Fruit fly (Drosophila melanogaster) whole organism, prepupa: ENCODE measurements around the gene CG14540.
A peak's percentile ranks its signal among the peaks of the same experiment; 100 is the strongest.

ENCODE experiments used
- Blimp-1 ChIP-seq: fragments of 200-800 bp; sonication (Bioruptor generic); optimal IDR thresholded peaks from 3 replicates; lab custom pipeline; 2017; ENCODE audit warnings: missing biosample characterization, missing genetic modification characterization, mild to moderate bottlenecking, moderate library complexity, missing genetic modification reagents
- CG10631 ChIP-seq: fragments of 200-800 bp; sonication (Bioruptor generic); optimal IDR thresholded peaks from 2 replicates; lab custom pipeline; 2016; ENCODE audit warnings: missing biosample characterization, missing genetic modification characterization
- CG10669 ChIP-seq: fragments of 200-800 bp; sonication (Bioruptor generic); optimal IDR thresholded peaks from 3 replicates; lab custom pipeline; 2018; ENCODE audit warnings: missing biosample characterization, mild to moderate bottlenecking, missing genetic modification characterization, moderate library complexity
- CG11294 ChIP-seq: fragments of 200-800 bp; sonication (Bioruptor generic); IDR thresholded peaks from 2 replicates; pipeline ENCODE4 v1.3.6; 2022; ENCODE audit warnings: missing biosample characterization, missing genetic modification characterization
- CG11762 ChIP-seq: fragments of 200-800 bp; sonication (Bioruptor generic); optimal IDR thresholded peaks from 3 replicates; lab custom pipeline; 2016; ENCODE audit warnings: missing biosample characterization, missing genetic modification characterization; ENCODE audit not compliant: insufficient read depth
- CG1621 ChIP-seq: fragments of 200-800 bp; sonication (Bioruptor generic); optimal IDR thresholded peaks from 3 replicates; lab custom pipeline; 2018; ENCODE audit warnings: missing biosample characterization, mild to moderate bottlenecking, missing genetic modification characterization
- CG16779 ChIP-seq: fragments of 200-800 bp; sonication (Bioruptor generic); optimal IDR thresholded peaks from 3 replicates; lab custom pipeline; 2017; ENCODE audit warnings: missing biosample characterization, mild to moderate bottlenecking, missing genetic modification characterization
- CG3032 ChIP-seq: fragments of 200-800 bp; optimal IDR thresholded peaks from 2 replicates; lab custom pipeline; 2019; ENCODE audit warnings: missing biosample characterization, mild to moderate bottlenecking, missing genetic modification characterization, moderate library complexity
- CG31627 ChIP-seq: fragments of 200-800 bp; sonication (Bioruptor generic); optimal IDR thresholded peaks from 3 replicates; lab custom pipeline; 2016; ENCODE audit warnings: missing biosample characterization, missing genetic modification characterization
- CG32006 ChIP-seq: fragments of 200-800 bp; sonication (Bioruptor generic); optimal IDR thresholded peaks from 3 replicates; lab custom pipeline; 2017; ENCODE audit warnings: missing biosample characterization, mild to moderate bottlenecking, missing genetic modification characterization
- CG3919 ChIP-seq: fragments of 200-800 bp; sonication (Bioruptor generic); optimal IDR thresholded peaks from 3 replicates; lab custom pipeline; 2016; ENCODE audit warnings: missing biosample characterization, missing genetic modification characterization
- CG4318 ChIP-seq: fragments of 200-800 bp; sonication (Bioruptor generic); optimal IDR thresholded peaks from 3 replicates; lab custom pipeline; 2017; ENCODE audit warnings: missing biosample characterization, mild to moderate bottlenecking, missing genetic modification characterization
- CG6854 ChIP-seq: fragments of 200-800 bp; sonication (Bioruptor generic); optimal IDR thresholded peaks from 2 replicates; lab custom pipeline; 2017; ENCODE audit warnings: missing biosample characterization, mild to moderate bottlenecking, missing genetic modification characterization
- CG7368 ChIP-seq: fragments of 200-800 bp; sonication (Bioruptor generic); optimal IDR thresholded peaks from 3 replicates; lab custom pipeline; 2016; ENCODE audit warnings: missing biosample characterization, missing genetic modification characterization
- CG8632 ChIP-seq: fragments of 200-800 bp; sonication (Bioruptor generic); optimal IDR thresholded peaks from 3 replicates; lab custom pipeline; 2016; ENCODE audit warnings: missing biosample characterization, missing genetic modification characterization
- CG9139 ChIP-seq: fragments of 200-800 bp; sonication (Bioruptor generic); optimal IDR thresholded peaks from 3 replicates; lab custom pipeline; 2017; ENCODE audit warnings: missing biosample characterization, mild to moderate bottlenecking, missing genetic modification characterization
- Eip75B ChIP-seq: fragments of 200-800 bp; sonication (Bioruptor generic); optimal IDR thresholded peaks from 3 replicates; lab custom pipeline; 2016; ENCODE audit warnings: missing biosample characterization, missing genetic modification characterization
- Eip78C ChIP-seq: fragments of 200-800 bp; sonication (Bioruptor generic); peaks from one replicate; lab custom pipeline; 2016; ENCODE audit warnings: missing biosample characterization, missing genetic modification characterization
- Eip93F ChIP-seq: fragments of 200-800 bp; sonication (Bioruptor generic); optimal IDR thresholded peaks from 2 replicates; lab custom pipeline; 2016; ENCODE audit warnings: missing biosample characterization, mild to moderate bottlenecking, missing genetic modification characterization
- Ets21C ChIP-seq: fragments of 200-800 bp; sonication (Bioruptor generic); optimal IDR thresholded peaks from 3 replicates; lab custom pipeline; 2016; ENCODE audit warnings: missing biosample characterization, missing genetic modification characterization
- Ets96B ChIP-seq: fragments of 200-800 bp; optimal IDR thresholded peaks from 2 replicates; lab custom pipeline; 2019; ENCODE audit warnings: missing biosample characterization, mild to moderate bottlenecking, missing genetic modification characterization, moderate library complexity
- Gug ChIP-seq: fragments of 200-800 bp; sonication (Bioruptor generic); IDR thresholded peaks from 2 replicates; pipeline ENCODE4 v1.3.6; 2022; ENCODE audit warnings: missing biosample characterization, missing genetic modification characterization
- Hr38 ChIP-seq: sonication (Bioruptor generic); optimal IDR thresholded peaks from 2 replicates; lab custom pipeline; 2016; ENCODE audit warnings: missing biosample characterization, missing genetic modification characterization
- Hr39 ChIP-seq: fragments of 200-800 bp; sonication (Bioruptor generic); optimal IDR thresholded peaks from 2 replicates; lab custom pipeline; 2016; ENCODE audit warnings: missing biosample characterization, missing genetic modification characterization
- Hr4 ChIP-seq: fragments of 200-800 bp; sonication (Bioruptor generic); optimal IDR thresholded peaks from 3 replicates; lab custom pipeline; 2016; ENCODE audit warnings: missing biosample characterization, missing genetic modification characterization
- Lpt ChIP-seq: fragments of 200-800 bp; sonication (Bioruptor generic); optimal IDR thresholded peaks from 3 replicates; lab custom pipeline; 2016; ENCODE audit warnings: missing biosample characterization, missing genetic modification characterization
- OdsH ChIP-seq: fragments of 200-800 bp; sonication (Bioruptor generic); optimal IDR thresholded peaks from 3 replicates; lab custom pipeline; 2016; ENCODE audit warnings: missing biosample characterization, missing genetic modification characterization
- Smox ChIP-seq: fragments of 200-800 bp; sonication (Bioruptor generic); optimal IDR thresholded peaks from 3 replicates; lab custom pipeline; 2016; ENCODE audit warnings: missing biosample characterization, missing genetic modification characterization
- Sox14 ChIP-seq: fragments of 200-800 bp; sonication (Bioruptor generic); optimal IDR thresholded peaks from 3 replicates; lab custom pipeline; 2016; ENCODE audit warnings: missing biosample characterization, missing genetic modification characterization
- Sox15 ChIP-seq: fragments of 200-800 bp; sonication (Bioruptor generic); optimal IDR thresholded peaks from 3 replicates; lab custom pipeline; 2016; ENCODE audit warnings: missing biosample characterization, missing genetic modification characterization
- achi ChIP-seq: fragments of 200-800 bp; sonication (Bioruptor generic); optimal IDR thresholded peaks from 3 replicates; lab custom pipeline; 2016; ENCODE audit warnings: missing biosample characterization, missing genetic modification characterization
- acj6 ChIP-seq: fragments of 200-800 bp; sonication (Bioruptor generic); optimal IDR thresholded peaks from 3 replicates; lab custom pipeline; 2016; ENCODE audit warnings: missing biosample characterization, missing genetic modification characterization
- cyc ChIP-seq: fragments of 200-800 bp; sonication (Bioruptor generic); optimal IDR thresholded peaks from 3 replicates; lab custom pipeline; 2016; ENCODE audit warnings: missing biosample characterization, missing genetic modification characterization
- dac ChIP-seq: fragments of 200-800 bp; sonication (Bioruptor generic); optimal IDR thresholded peaks from 2 replicates; lab custom pipeline; 2017; ENCODE audit warnings: missing biosample characterization, mild to moderate bottlenecking, missing genetic modification characterization
- dsx ChIP-seq: fragments of 200-800 bp; optimal IDR thresholded peaks from 3 replicates; lab custom pipeline; 2019; ENCODE audit warnings: missing biosample characterization, mild to moderate bottlenecking, missing genetic modification characterization, moderate library complexity; ENCODE audit not compliant: poor library complexity, severe bottlenecking
- eg ChIP-seq: fragments of 200-800 bp; sonication (Bioruptor generic); IDR thresholded peaks from 3 replicates; pipeline ENCODE4 v1.3.6; 2022; ENCODE audit warnings: missing biosample characterization, missing genetic modification characterization
- esn ChIP-seq: fragments of 200-800 bp; sonication (Bioruptor generic); optimal IDR thresholded peaks from 2 replicates; lab custom pipeline; 2016; ENCODE audit warnings: missing biosample characterization, mild to moderate bottlenecking, missing genetic modification characterization, moderate library complexity
- fd59A ChIP-seq: fragments of 200-800 bp; sonication (Bioruptor generic); optimal IDR thresholded peaks from 2 replicates; lab custom pipeline; 2017; ENCODE audit warnings: missing biosample characterization, mild to moderate bottlenecking, missing genetic modification characterization, missing genetic modification reagents
- fkh ChIP-seq: fragments of 200-800 bp; sonication (Bioruptor generic); optimal IDR thresholded peaks from 3 replicates; lab custom pipeline; 2017; ENCODE audit warnings: missing biosample characterization, mild to moderate bottlenecking, missing genetic modification characterization, moderate library complexity
- lz ChIP-seq: fragments of 200-800 bp; sonication (Bioruptor generic); optimal IDR thresholded peaks from 3 replicates; lab custom pipeline; 2016; ENCODE audit warnings: missing biosample characterization, missing genetic modification characterization
- net ChIP-seq: fragments of 200-800 bp; sonication (Bioruptor generic); optimal IDR thresholded peaks from 3 replicates; lab custom pipeline; 2016; ENCODE audit warnings: missing biosample characterization, missing genetic modification characterization
- pdm3 ChIP-seq: fragments of 200-800 bp; sonication (Bioruptor generic); optimal IDR thresholded peaks from 3 replicates; lab custom pipeline; 2016; ENCODE audit warnings: missing biosample characterization, missing genetic modification characterization
- ss ChIP-seq, 2 experiments: fragments of 200-800 bp; sonication (Bioruptor generic); optimal IDR thresholded peaks; 2 replicates in 1 of 2; 3 replicates in 1 of 2; lab custom pipeline; 2017 to 2018; ENCODE audit warnings: mild to moderate bottlenecking in 2 of 2, missing biosample characterization in 2 of 2, missing genetic modification characterization in 2 of 2, moderate library complexity in 1 of 2
- svp ChIP-seq: fragments of 200-800 bp; sonication (Bioruptor generic); peaks from one replicate; lab custom pipeline; 2016; ENCODE audit warnings: missing biosample characterization, missing genetic modification characterization
- topi ChIP-seq: fragments of 200-800 bp; sonication (Bioruptor generic); optimal IDR thresholded peaks from 3 replicates; lab custom pipeline; 2016; ENCODE audit warnings: missing biosample characterization, missing genetic modification characterization

Gene CG14540

DNA sequence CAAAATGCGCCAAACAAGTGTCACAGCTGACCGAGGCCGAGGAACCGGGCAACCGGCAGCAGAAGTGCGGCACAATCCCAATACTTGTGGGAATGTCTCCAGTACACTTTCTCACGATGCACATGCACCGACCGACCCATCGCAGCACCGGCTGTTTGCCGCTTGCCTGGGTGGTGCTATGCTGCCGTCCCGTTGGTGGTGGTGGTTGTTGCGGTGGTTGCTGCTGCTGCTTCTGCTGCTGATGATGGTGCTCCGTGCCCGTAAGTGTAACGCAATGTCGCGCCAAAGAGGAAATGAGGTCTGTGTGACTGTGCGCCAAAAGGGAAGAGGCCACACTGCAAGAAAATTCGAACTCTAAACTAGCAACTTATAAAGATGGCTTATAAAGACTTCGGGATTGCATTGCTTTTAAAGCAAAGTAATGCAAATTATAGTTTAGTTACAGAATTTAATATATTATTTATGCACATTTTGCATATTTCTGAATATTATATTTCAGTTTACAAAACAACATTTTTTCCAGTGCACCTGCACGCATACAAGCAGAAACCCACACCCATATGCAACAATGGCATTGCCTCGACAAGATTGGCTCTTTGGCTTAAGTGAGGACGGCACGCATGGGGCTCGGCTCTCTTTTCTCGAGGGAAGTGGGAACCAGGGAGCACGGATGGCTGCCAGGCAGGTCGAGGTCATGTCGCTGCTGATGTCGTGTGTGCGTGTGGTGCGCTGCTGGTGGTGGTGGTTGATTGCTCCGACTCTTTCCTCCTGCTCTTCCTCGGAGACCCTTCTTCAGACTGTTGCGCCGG lies 37.3 kb downstream of the CG14540 start, which contains the start of gene CG43116 (continued):
- TF ChIP-seq Hr4 (GFP tag; lab: Kevin White, UChicago) (peak; percentile 86), Eip75B (GFP tag; lab: Kevin White, UChicago) (peak; percentile 97), CG4318 (GFP tag; lab: Kevin White, UChicago) (peak; percentile 78), Sox14 (GFP tag; lab: Kevin White, UChicago) (peak; percentile 94), Smox (GFP tag; lab: Kevin White, UChicago) (peak; percentile 94), CG10631 (GFP tag; lab: Kevin White, UChicago) (peak; percentile 96), Sox15 (peak; percentile 90), Eip93F (GFP tag; lab: Kevin White, UChicago) (peak; percentile 84), ss (GFP tag; optimal IDR thresholded peaks at IDR 0.05; lab: Kevin White, UChicago) (peak; percentile 96), CG31627 (GFP tag; lab: Kevin White, UChicago) (peak; percentile 90)

DNA sequence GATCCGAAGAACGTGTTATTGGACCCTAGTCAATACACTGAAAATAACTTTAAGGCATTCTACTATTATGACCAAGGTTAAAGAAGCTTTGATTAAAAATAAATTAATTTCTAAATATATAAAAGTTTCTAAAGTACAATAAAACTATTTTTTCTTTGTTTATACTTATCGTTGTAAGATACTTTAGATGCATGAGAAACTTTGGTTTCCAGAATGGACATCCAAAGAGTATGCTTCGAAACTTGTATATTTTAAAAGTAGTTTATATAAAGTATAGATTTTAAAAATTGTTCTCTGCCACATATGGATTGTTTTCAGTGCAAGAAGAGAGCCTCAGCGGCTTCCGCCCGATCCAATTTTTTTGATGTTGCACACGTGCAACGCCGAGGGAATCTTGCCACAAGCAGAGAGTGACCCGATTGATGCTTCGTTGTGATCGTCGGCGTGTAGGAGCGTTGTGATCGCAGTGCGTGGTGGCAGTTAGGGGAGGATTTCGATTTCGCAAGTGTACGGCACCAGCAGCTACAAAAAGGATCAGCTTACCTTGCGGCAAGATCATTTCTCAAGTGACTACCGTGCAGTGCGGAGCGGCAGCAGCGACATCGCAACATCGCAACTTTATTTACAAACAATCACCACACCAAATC lies 38.1 kb downstream of the CG14540 start:
- TF ChIP-seq ss (GFP tag; optimal IDR thresholded peaks at IDR 0.05; lab: Kevin White, UChicago) = peak; percentile 89 to 97
- peak; percentile 93 for TF ChIP-seq CG10669 (GFP tag; lab: Kevin White, UChicago)
- TF ChIP-seq Sox14 (GFP tag; lab: Kevin White, UChicago) = peak; percentile 82
- TF ChIP-seq fkh (GFP tag; lab: Kevin White, UChicago) = no peak
- TF ChIP-seq dac = peak; percentile 38
- TF ChIP-seq CG8632 (GFP tag; lab: Kevin White, UChicago) = peak; percentile 96
- TF ChIP-seq Eip78C (GFP tag; lab: Kevin White, UChicago) = peak; percentile 98
- peak; percentile 75 for TF ChIP-seq CG4318 (GFP tag; lab: Kevin White, UChicago)
- TF ChIP-seq CG3919 (GFP tag; lab: Kevin White, UChicago) = peak; percentile 94
- peak; percentile 87 for TF ChIP-seq pdm3 (GFP tag; lab: Kevin White, UChicago)
- peak; percentile 95 for TF ChIP-seq acj6
- TF ChIP-seq cyc = peak; percentile 75
- peak; percentile 71 for TF ChIP-seq lz
- TF ChIP-seq CG16779 (tag; lab: Kevin White, UChicago) = peak; percentile 85
- peak; percentile 83 for TF ChIP-seq net (GFP tag; lab: Kevin White, UChicago)
- peak; percentile 66 for TF ChIP-seq CG7368 (GFP tag; lab: Kevin White, UChicago)
- TF ChIP-seq esn (GFP tag; lab: Kevin White, UChicago) = peak; percentile 90
- TF ChIP-seq Smox (GFP tag; lab: Kevin White, UChicago) = peak; percentile 83
- peak; percentile 94 for TF ChIP-seq CG9139 (GFP tag; lab: Kevin White, UChicago)
- TF ChIP-seq CG1621 (tag; lab: Kevin White, UChicago) = peak; percentile 64
- TF ChIP-seq Ets96B (tag; lab: Kevin White, UChicago) = peak; percentile 97
- peak; percentile 92 for TF ChIP-seq fd59A (GFP tag; lab: Kevin White, UChicago)
- peak; percentile 78 for TF ChIP-seq svp (GFP tag; lab: Kevin White, UChicago)
- TF ChIP-seq CG3032 (tag; lab: Kevin White, UChicago) = peak; percentile 98
- TF ChIP-seq OdsH (GFP tag; lab: Kevin White, UChicago) = peak; percentile 93
- peak; percentile 57 for TF ChIP-seq Hr39 (GFP tag; lab: Kevin White, UChicago)
- peak; percentile 90 for TF ChIP-seq CG11762 (GFP tag; lab: Kevin White, UChicago)
- TF ChIP-seq topi (GFP tag; lab: Kevin White, UChicago) = peak; percentile 86
- peak; percentile 94 for TF ChIP-seq dsx (GFP tag; lab: Kevin White, UChicago)
- TF ChIP-seq eg = peak; percentile 55; the same call in 1 of the 3 replicates
- TF ChIP-seq Sox15 = peak; percentile 87
- TF ChIP-seq CG10631 (GFP tag; lab: Kevin White, UChicago) = peak; percentile 91
- peak; percentile 89 for TF ChIP-seq CG32006 (GFP tag; lab: Kevin White, UChicago)
- peak; percentile 49 for TF ChIP-seq Eip93F (GFP tag; lab: Kevin White, UChicago)
- peak; percentile 61; the same call in 1 of the 2 replicates for TF ChIP-seq Gug (GFP tag; lab: Robert Waterston, UW)
- TF ChIP-seq Blimp-1 (GFP tag; lab: Kevin White, UChicago) = peak; percentile 86
- peak; percentile 82 for TF ChIP-seq Lpt (GFP tag; lab: Kevin White, UChicago)
- no peak; the same call in 1 of the 2 replicates for TF ChIP-seq CG11294
- peak; percentile 58 for TF ChIP-seq Ets21C
- TF ChIP-seq CG6854 (GFP tag; lab: Kevin White, UChicago) = peak; percentile 72
- TF ChIP-seq achi = peak; percentile 95
- TF ChIP-seq Hr38 (GFP tag; lab: Kevin White, UChicago) = no peak
